Fruit fly (Drosophila melanogaster) whole organism, embryonic: Measurements from ENCODE around the gene CG7650.

Source experiments
- Awh ChIP-seq: fragments of 200-800 bp; sonication (Bioruptor generic); IDR thresholded peaks from 2 replicates; pipeline ENCODE4, ENCODE4 v1.3.6; 2022; ENCODE audit warnings: missing biosample characterization, missing genetic modification characterization
- CG10543 ChIP-seq: fragments of 200-800 bp; sonication (Bioruptor generic); optimal IDR thresholded peaks from 3 replicates; lab custom pipeline; 2017; ENCODE audit warnings: missing biosample characterization, mild to moderate bottlenecking, missing genetic modification characterization, moderate library complexity
- CG11456 ChIP-seq: fragments of 200-800 bp; sonication (Bioruptor generic); IDR thresholded peaks from 3 replicates; pipeline ENCODE4 v1.3.6; 2022; ENCODE audit warnings: missing biosample characterization, missing genetic modification characterization
- CG12744 ChIP-seq: fragments of 200-800 bp; sonication (Bioruptor generic); optimal IDR thresholded peaks from 2 replicates; lab custom pipeline; 2016; ENCODE audit warnings: missing biosample characterization, missing genetic modification characterization
- CG13296 ChIP-seq: fragments of 200-800 bp; sonication (Bioruptor generic); optimal IDR thresholded peaks from 3 replicates; lab custom pipeline; 2018; ENCODE audit warnings: missing biosample characterization, mild to moderate bottlenecking, missing genetic modification characterization
- CG13894 ChIP-seq: fragments of 200-800 bp; sonication (Bioruptor generic); optimal IDR thresholded peaks from 3 replicates; lab custom pipeline; 2018; ENCODE audit warnings: missing biosample characterization, mild to moderate bottlenecking, missing genetic modification characterization, moderate library complexity
- CG14710 ChIP-seq: fragments of 200-800 bp; sonication (Bioruptor generic); optimal IDR thresholded peaks from 3 replicates; lab custom pipeline; 2019; ENCODE audit warnings: missing biosample characterization, mild to moderate bottlenecking, missing genetic modification characterization, moderate library complexity
- CG15073 ChIP-seq: fragments of 200-800 bp; sonication (Bioruptor generic); optimal IDR thresholded peaks from 2 replicates; lab custom pipeline; 2016; ENCODE audit warnings: missing biosample characterization, missing genetic modification characterization
- CG15269 ChIP-seq: fragments of 200-800 bp; sonication (Bioruptor generic); optimal IDR thresholded peaks from 2 replicates; lab custom pipeline; 2018; ENCODE audit warnings: missing biosample characterization, mild to moderate bottlenecking, missing genetic modification characterization, moderate library complexity
- CG17612 ChIP-seq: fragments of 200-800 bp; sonication (Bioruptor generic); IDR thresholded peaks from 2 replicates; pipeline ENCODE4 v1.3.6; 2022; ENCODE audit warnings: missing biosample characterization, missing genetic modification characterization
- CG18764 ChIP-seq: fragments of 200-800 bp; sonication (Bioruptor generic); optimal IDR thresholded peaks from 3 replicates; lab custom pipeline; 2016; ENCODE audit warnings: missing biosample characterization, missing genetic modification characterization
- CG2120 ChIP-seq: fragments of 200-800 bp; sonication (Bioruptor generic); optimal IDR thresholded peaks from 3 replicates; lab custom pipeline; 2016; ENCODE audit warnings: missing biosample characterization, missing genetic modification characterization
- CG34376 ChIP-seq: fragments of 200-800 bp; sonication (Bioruptor generic); optimal IDR thresholded peaks from 2 replicates; lab custom pipeline; 2018; ENCODE audit warnings: missing biosample characterization, mild to moderate bottlenecking, missing genetic modification characterization
- Camta ChIP-seq: fragments of 200-800 bp; sonication (Bioruptor generic); optimal IDR thresholded peaks from 2 replicates; lab custom pipeline; 2016; ENCODE audit warnings: missing biosample characterization, missing genetic modification characterization
- D19A ChIP-seq: fragments of 200-800 bp; optimal IDR thresholded peaks from 3 replicates; lab custom pipeline; 2019; ENCODE audit warnings: missing biosample characterization, mild to moderate bottlenecking, missing genetic modification characterization, moderate library complexity
- Dll ChIP-seq: fragments of 200-800 bp; sonication (Bioruptor generic); IDR thresholded peaks from 4 replicates; pipeline ENCODE4 v1.3.6; 2022; ENCODE audit warnings: missing biosample characterization, missing genetic modification characterization; ENCODE audit not compliant: partially characterized antibody
- H2.0 ChIP-seq: fragments of 200-800 bp; sonication (Bioruptor generic); IDR thresholded peaks from 2 replicates; pipeline ENCODE4 v1.3.6; 2022; ENCODE audit warnings: missing biosample characterization, missing genetic modification characterization
- HHEX ChIP-seq: fragments of 200-800 bp; sonication (Bioruptor generic); optimal IDR thresholded peaks from 3 replicates; lab custom pipeline; 2017; ENCODE audit warnings: missing biosample characterization, mild to moderate bottlenecking, missing genetic modification characterization, missing genetic modification reagents
- Hmr ChIP-seq: fragments of 200-800 bp; sonication (Bioruptor generic); optimal IDR thresholded peaks from 3 replicates; lab custom pipeline; 2017; ENCODE audit warnings: mild to moderate bottlenecking, missing biosample characterization, missing genetic modification reagents, missing genetic modification characterization
- Med ChIP-seq: fragments of 200-800 bp; sonication (Bioruptor generic); peaks from one replicate; lab custom pipeline; 2016; ENCODE audit warnings: missing biosample characterization, missing genetic modification characterization, mild to moderate bottlenecking, inconsistent platforms, moderate library complexity
- Meics ChIP-seq: fragments of 200-800 bp; sonication (Bioruptor generic); optimal IDR thresholded peaks from 2 replicates; lab custom pipeline; 2017; ENCODE audit warnings: missing biosample characterization, mild to moderate bottlenecking, missing genetic modification characterization
- NfI ChIP-seq: fragments of 200-800 bp; sonication (Bioruptor generic); optimal IDR thresholded peaks from 3 replicates; lab custom pipeline; 2018; ENCODE audit warnings: missing biosample characterization, mild to moderate bottlenecking, missing genetic modification characterization, moderate library complexity
- Pdp1 ChIP-seq, 2 experiments: fragments of 200-800 bp; sonication (Bioruptor generic); optimal IDR thresholded peaks; 3 replicates each; lab custom pipeline; 2016; ENCODE audit warnings: missing biosample characterization in 2 of 2, missing genetic modification characterization in 2 of 2, mild to moderate bottlenecking in 1 of 2, moderate library complexity in 1 of 2
- Ptx1 ChIP-seq: fragments of 200-800 bp; sonication (Bioruptor generic); IDR thresholded peaks from 2 replicates; pipeline ENCODE4 v1.3.6; 2022; ENCODE audit warnings: missing biosample characterization, missing genetic modification characterization
- Ssrp ChIP-seq: fragments of 200-800 bp; sonication (Bioruptor generic); optimal IDR thresholded peaks from 2 replicates; lab custom pipeline; 2018; ENCODE audit warnings: missing biosample characterization, mild to moderate bottlenecking, missing genetic modification characterization, moderate library complexity
- bcd ChIP-seq: fragments of 200-800 bp; sonication (Bioruptor generic); optimal IDR thresholded peaks from 2 replicates; lab custom pipeline; 2017; ENCODE audit warnings: missing biosample characterization, mild to moderate bottlenecking, missing genetic modification characterization
- br ChIP-seq: fragments of >200 bp; optimal IDR thresholded peaks from 2 replicates; lab custom pipeline; 2017
- caup ChIP-seq: fragments of 200-800 bp; sonication (Bioruptor generic); optimal IDR thresholded peaks from 3 replicates; lab custom pipeline; 2017; ENCODE audit warnings: missing biosample characterization, mild to moderate bottlenecking, missing genetic modification characterization, moderate library complexity; ENCODE audit not compliant: severe bottlenecking
- cwo ChIP-seq: fragments of 200-800 bp; sonication (Bioruptor generic); optimal IDR thresholded peaks from 3 replicates; lab custom pipeline; 2017; ENCODE audit warnings: missing biosample characterization, missing genetic modification characterization, mild to moderate bottlenecking, moderate library complexity, missing genetic modification reagents
- en ChIP-seq: fragments of 200-800 bp; sonication (Bioruptor generic); optimal IDR thresholded peaks from 2 replicates; lab custom pipeline; 2016; ENCODE audit warnings: missing biosample characterization, missing genetic modification characterization
- grn ChIP-seq: fragments of 200-800 bp; sonication (Bioruptor generic); optimal IDR thresholded peaks from 3 replicates; lab custom pipeline; 2017; ENCODE audit warnings: missing biosample characterization, missing genetic modification characterization
- gsb ChIP-seq: fragments of 200-800 bp; sonication (Bioruptor generic); IDR thresholded peaks from 2 replicates; pipeline ENCODE4 v1.3.6; 2022; ENCODE audit warnings: missing biosample characterization, missing genetic modification characterization
- ind ChIP-seq: fragments of 200-800 bp; sonication (Bioruptor generic); optimal IDR thresholded peaks from 3 replicates; lab custom pipeline; 2016; ENCODE audit warnings: missing biosample characterization, missing genetic modification characterization
- ken ChIP-seq: fragments of 200-800 bp; sonication (Bioruptor generic); IDR thresholded peaks from 3 replicates; pipeline ENCODE4 v1.3.6; 2022; ENCODE audit warnings: missing biosample characterization, missing genetic modification characterization
- lab ChIP-seq: fragments of 200-800 bp; sonication (Bioruptor generic); optimal IDR thresholded peaks from 3 replicates; lab custom pipeline; 2017; ENCODE audit warnings: missing biosample characterization, missing genetic modification characterization, mild to moderate bottlenecking, moderate library complexity, missing genetic modification reagents
- lov ChIP-seq, 2 experiments: fragments of 200-800 bp in 1 of 2; fragments of >200 bp in 1 of 2; sonication (Bioruptor generic) in 1 of 2; IDR thresholded peaks in 1 of 2; optimal IDR thresholded peaks in 1 of 2; 2 replicates in 1 of 2; 3 replicates in 1 of 2; pipeline versions ENCODE4 v1.3.6 to Lab custom; 2017 to 2022; ENCODE audit warnings: missing biosample characterization in 1 of 2, missing genetic modification characterization in 1 of 2
- luna ChIP-seq: fragments of 200-800 bp; sonication (Bioruptor generic); optimal IDR thresholded peaks from 2 replicates; lab custom pipeline; 2016; ENCODE audit warnings: missing biosample characterization, missing genetic modification characterization
- mam ChIP-seq: fragments of 200-800 bp; sonication (Bioruptor generic); optimal IDR thresholded peaks from 3 replicates; lab custom pipeline; 2016; ENCODE audit warnings: missing biosample characterization, missing genetic modification characterization
- mirr ChIP-seq: fragments of 200-800 bp; sonication (Bioruptor generic); optimal IDR thresholded peaks from 3 replicates; lab custom pipeline; 2018; ENCODE audit warnings: missing biosample characterization, mild to moderate bottlenecking, missing genetic modification characterization
- nmo ChIP-seq: fragments of 200-800 bp; sonication (Bioruptor generic); optimal IDR thresholded peaks from 2 replicates; lab custom pipeline; 2018; ENCODE audit warnings: missing biosample characterization, mild to moderate bottlenecking, missing genetic modification characterization, moderate library complexity
- oc ChIP-seq: fragments of 200-800 bp; sonication (Bioruptor generic); optimal IDR thresholded peaks from 2 replicates; lab custom pipeline; 2018; ENCODE audit warnings: missing biosample characterization, mild to moderate bottlenecking, missing genetic modification characterization, moderate library complexity
- run ChIP-seq: fragments of 200-800 bp; sonication (Bioruptor generic); optimal IDR thresholded peaks from 3 replicates; lab custom pipeline; 2018; ENCODE audit warnings: missing biosample characterization, mild to moderate bottlenecking, missing genetic modification characterization
- schlank ChIP-seq: fragments of 200-800 bp; sonication (Bioruptor generic); optimal IDR thresholded peaks from 2 replicates; lab custom pipeline; 2018; ENCODE audit warnings: missing biosample characterization, mild to moderate bottlenecking, missing genetic modification characterization
- sd ChIP-seq: fragments of 200-800 bp; sonication (Bioruptor generic); optimal IDR thresholded peaks from 3 replicates; lab custom pipeline; 2018; ENCODE audit warnings: missing biosample characterization, mild to moderate bottlenecking, missing genetic modification characterization, moderate library complexity
- sens-2 ChIP-seq: fragments of 200-800 bp; sonication (Bioruptor generic); IDR thresholded peaks from 2 replicates; pipeline ENCODE4 v1.3.6; 2022; ENCODE audit warnings: missing biosample characterization, missing genetic modification characterization
- sr ChIP-seq: fragments of 200-800 bp; sonication (Bioruptor generic); IDR thresholded peaks from 3 replicates; pipeline ENCODE4 v1.3.6; 2022; ENCODE audit warnings: missing biosample characterization, missing genetic modification characterization
- ssp ChIP-seq: fragments of 200-800 bp; sonication (Bioruptor generic); IDR thresholded peaks from 2 replicates; pipeline ENCODE4 v1.3.6; 2022; ENCODE audit warnings: missing biosample characterization, missing genetic modification characterization
- stwl ChIP-seq: fragments of 200-800 bp; sonication (Bioruptor generic); optimal IDR thresholded peaks from 3 replicates; lab custom pipeline; 2018; ENCODE audit warnings: missing biosample characterization, mild to moderate bottlenecking, missing genetic modification characterization, moderate library complexity
- sug ChIP-seq: fragments of 200-800 bp; optimal IDR thresholded peaks from 2 replicates; lab custom pipeline; 2019; ENCODE audit warnings: missing biosample characterization, mild to moderate bottlenecking, missing genetic modification characterization, moderate library complexity
- ttk ChIP-seq: fragments of 200-800 bp; sonication (Bioruptor generic); IDR thresholded peaks from 2 replicates; pipeline ENCODE4 v2.1.2; 2022; ENCODE audit warnings: missing biosample characterization, missing genetic modification characterization
- wek ChIP-seq: fragments of 200-800 bp; sonication (Bioruptor generic); optimal IDR thresholded peaks from 3 replicates; lab custom pipeline; 2018; ENCODE audit warnings: missing biosample characterization, mild to moderate bottlenecking, missing genetic modification characterization, moderate library complexity

Gene CG7650

DNA sequence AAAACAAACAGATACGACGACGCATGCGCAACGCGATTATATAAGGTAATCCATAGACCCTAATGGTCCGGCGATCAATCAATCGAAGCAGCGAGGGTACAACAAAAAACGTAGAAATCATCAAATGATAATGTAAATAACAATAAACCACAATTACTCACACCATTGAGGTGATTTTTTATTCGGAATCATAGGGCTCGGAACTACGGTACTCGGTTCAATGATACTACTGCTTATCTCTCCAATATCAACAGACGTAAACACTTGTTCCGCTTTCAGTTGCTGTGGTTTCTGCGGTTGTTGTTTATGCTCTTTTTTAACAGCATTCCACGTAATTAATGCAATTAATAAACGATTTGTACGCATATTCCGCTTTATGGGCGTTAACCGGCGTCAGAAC is 12.2 kb downstream of the CG7650 start:
- TF ChIP-seq Dll (GFP tag; lab: Robert Waterston, UW) = 0 out of 4 replicates have a peak, but pooled peaks have one; percentile 9
- TF ChIP-seq sr (GFP tag; lab: Robert Waterston, UW) = no peak
- no peak for TF ChIP-seq Camta (GFP tag; lab: Kevin White, UChicago)
- TF ChIP-seq oc (tag; lab: Kevin White, UChicago) = peak; percentile 39
- no peak for TF ChIP-seq CG12744 (GFP tag; lab: Kevin White, UChicago)
- TF ChIP-seq Hmr (GFP tag; lab: Kevin White, UChicago) = no peak
- TF ChIP-seq stwl (tag; lab: Kevin White, UChicago) = no peak
- peak; percentile 42 for TF ChIP-seq sd (tag; lab: Kevin White, UChicago)
- TF ChIP-seq wek = peak; percentile 25
- TF ChIP-seq CG15269 (tag; lab: Kevin White, UChicago) = peak; percentile 19
- peak; percentile 45 for TF ChIP-seq cwo
- no peak for TF ChIP-seq en (GFP tag; lab: Kevin White, UChicago)
- TF ChIP-seq Med (GFP tag; lab: Kevin White, UChicago) = peak; percentile 25
- TF ChIP-seq Ssrp (tag; lab: Kevin White, UChicago) = no peak
- peak; percentile 19 for TF ChIP-seq CG10543 (GFP tag; lab: Kevin White, UChicago)
- TF ChIP-seq CG13894 (tag; lab: Kevin White, UChicago) = peak; percentile 55
- peak; percentile 46 for TF ChIP-seq run (tag; lab: Kevin White, UChicago)
- no peak for TF ChIP-seq luna (GFP tag; lab: Kevin White, UChicago)
- TF ChIP-seq CG14710 (tag; lab: Kevin White, UChicago) = no peak
- 0 out of 2 replicates have a peak, but pooled peaks have one; percentile 20 for TF ChIP-seq Awh (GFP tag; lab: Robert Waterston, UW)
- TF ChIP-seq HHEX = no peak
- peak; percentile 83 for TF ChIP-seq CG34376 (GFP tag; lab: Kevin White, UChicago)
- peak; percentile 78 for TF ChIP-seq lab
- peak; percentile 79 for TF ChIP-seq sug
- TF ChIP-seq lov (optimal IDR thresholded peaks at IDR 0.05; lab: Kevin White, UChicago) = no peak
- TF ChIP-seq lov (GFP tag; IDR thresholded peaks at IDR 0.05; lab: Robert Waterston, UW) = no peak
- no peak for TF ChIP-seq nmo (GFP tag; lab: Kevin White, UChicago)
- no peak for TF ChIP-seq ken (GFP tag; lab: Robert Waterston, UW)
- no peak for TF ChIP-seq CG18764
- no peak for TF ChIP-seq H2.0 (GFP tag; lab: Robert Waterston, UW)
- TF ChIP-seq CG17612 (GFP tag; lab: Robert Waterston, UW) = no peak
- TF ChIP-seq schlank = no peak
- no peak for TF ChIP-seq mam (GFP tag; lab: Kevin White, UChicago)
- peak; percentile 74 for TF ChIP-seq mirr (GFP tag; lab: Kevin White, UChicago)
- no peak for TF ChIP-seq ssp (GFP tag; lab: Robert Waterston, UW)
- peak in 1 of 2 experiments; percentile 96 for TF ChIP-seq Pdp1 (GFP tag; optimal IDR thresholded peaks at IDR 0.05; lab: Kevin White, UChicago)
- TF ChIP-seq Ptx1 = no peak
- no peak for TF ChIP-seq br (lab: Kevin White, UChicago)
- TF ChIP-seq caup (GFP tag; lab: Kevin White, UChicago) = peak; percentile 14
- peak; percentile 14 for TF ChIP-seq Meics (GFP tag; lab: Kevin White, UChicago)
- no peak for TF ChIP-seq bcd (GFP tag; lab: Kevin White, UChicago)
- TF ChIP-seq ind (GFP tag; lab: Kevin White, UChicago) = no peak
- no peak for TF ChIP-seq gsb (GFP tag; lab: Robert Waterston, UW)
- TF ChIP-seq CG2120 (GFP tag; lab: Kevin White, UChicago) = no peak
- no peak for TF ChIP-seq sens-2 (GFP tag; lab: Robert Waterston, UW)
- no peak for TF ChIP-seq NfI (GFP tag; lab: Kevin White, UChicago)
- peak; percentile 23 for TF ChIP-seq CG13296
- TF ChIP-seq CG11456 (GFP tag; lab: Robert Waterston, UW) = no peak
- no peak for TF ChIP-seq ttk (GFP tag; lab: Robert Waterston, UW)
- TF ChIP-seq CG15073 (GFP tag; lab: Kevin White, UChicago) = no peak
- TF ChIP-seq D19A = no peak
- peak; percentile 57 for TF ChIP-seq grn (GFP tag; lab: Kevin White, UChicago)
